Worm (Caenorhabditis elegans) whole organism, late embryonic: Measurements from ENCODE around the gene dmsr-16.

Experiments
- C38D4.7 ChIP-seq: fragments of 200-800 bp; sonication (Bioruptor generic); optimal IDR thresholded peaks from 2 replicates; lab custom pipeline; 2018; ENCODE audit warnings: mild to moderate bottlenecking, missing genetic modification characterization, moderate library complexity, missing compliant biosample characterization
- F13H6.1 ChIP-seq: sonication (generic microtip); optimal IDR thresholded peaks from 2 replicates; lab custom pipeline; 2016; ENCODE audit warnings: missing genetic modification characterization, missing compliant biosample characterization
- K09A11.1 ChIP-seq: sonication (generic microtip); optimal IDR thresholded peaks from 2 replicates; lab custom pipeline; 2017; ENCODE audit warnings: antibody characterized with exemption, mild to moderate bottlenecking, missing genetic modification characterization, missing compliant biosample characterization; ENCODE audit not compliant: insufficient read depth
- T23F11.4 ChIP-seq: fragments of 200-800 bp; sonication (Bioruptor generic); optimal IDR thresholded peaks from 2 replicates; lab custom pipeline; 2018; ENCODE audit warnings: mild to moderate bottlenecking, missing genetic modification characterization, missing compliant biosample characterization
- Y22D7AL.16 ChIP-seq: sonication (generic microtip); optimal IDR thresholded peaks from 2 replicates; lab custom pipeline; 2016; ENCODE audit warnings: missing genetic modification characterization, missing compliant biosample characterization
- ahr-1 ChIP-seq: sonication (generic microtip); optimal IDR thresholded peaks from 2 replicates; lab custom pipeline; 2016; ENCODE audit warnings: missing genetic modification characterization, missing compliant biosample characterization
- ama-1 ChIP-seq: fragments of 150-350 bp; optimal IDR thresholded peaks from 2 replicates; lab custom pipeline; 2014
- ceh-14 ChIP-seq: sonication (generic microtip); optimal IDR thresholded peaks from 2 replicates; lab custom pipeline; 2016; ENCODE audit warnings: missing genotype, missing genetic modification characterization, missing compliant biosample characterization
- ceh-24 ChIP-seq: sonication (generic microtip); optimal IDR thresholded peaks from 2 replicates; lab custom pipeline; 2016; ENCODE audit warnings: mild to moderate bottlenecking, missing genetic modification characterization, missing compliant biosample characterization
- ceh-30 ChIP-seq: fragments of 150-350 bp; optimal IDR thresholded peaks from 2 replicates; lab custom pipeline; 2014; ENCODE audit warnings: missing biosample characterization, missing genetic modification characterization
- ceh-31 ChIP-seq: sonication (generic microtip); optimal IDR thresholded peaks from 2 replicates; lab custom pipeline; 2016; ENCODE audit warnings: missing genetic modification characterization, missing compliant biosample characterization
- ceh-45 ChIP-seq: fragments of 200-800 bp; sonication (Bioruptor generic); IDR thresholded peaks from 2 replicates; pipeline ENCODE4 v1.3.6; 2022; ENCODE audit warnings: missing genetic modification reagents, missing genetic modification characterization, missing compliant biosample characterization
- ceh-48 ChIP-seq: sonication (generic microtip); optimal IDR thresholded peaks from 2 replicates; lab custom pipeline; 2016; ENCODE audit warnings: missing genetic modification characterization, inconsistent platforms, missing compliant biosample characterization
- ceh-6 ChIP-seq: fragments of 200-800 bp; sonication (Bioruptor generic); optimal IDR thresholded peaks from 2 replicates; lab custom pipeline; 2018; ENCODE audit warnings: mild to moderate bottlenecking, missing genetic modification characterization, missing compliant biosample characterization
- ceh-9 ChIP-seq: sonication (generic microtip); optimal IDR thresholded peaks from 2 replicates; lab custom pipeline; 2016; ENCODE audit warnings: mild to moderate bottlenecking, missing genetic modification characterization, inconsistent platforms, missing compliant biosample characterization
- che-1 ChIP-seq: sonication (generic microtip); optimal IDR thresholded peaks from 2 replicates; lab custom pipeline; 2016; ENCODE audit warnings: mild to moderate bottlenecking, missing genetic modification characterization, missing compliant biosample characterization
- elt-2 ChIP-seq: sonication (generic microtip); optimal IDR thresholded peaks from 2 replicates; lab custom pipeline; 2016; ENCODE audit warnings: missing genetic modification reagents, missing genetic modification characterization, missing compliant biosample characterization
- elt-4 ChIP-seq: sonication (generic microtip); optimal IDR thresholded peaks from 2 replicates; lab custom pipeline; 2016; ENCODE audit warnings: missing genetic modification characterization, missing compliant biosample characterization
- ets-4 ChIP-seq: sonication (generic microtip); optimal IDR thresholded peaks from 2 replicates; lab custom pipeline; 2016; ENCODE audit warnings: missing genetic modification characterization, missing compliant biosample characterization
- eyg-1 ChIP-seq: sonication (generic microtip); optimal IDR thresholded peaks from 2 replicates; lab custom pipeline; 2016; ENCODE audit warnings: missing genotype, missing genetic modification characterization, missing compliant biosample characterization
- fax-1 ChIP-seq: sonication (generic microtip); optimal IDR thresholded peaks from 2 replicates; lab custom pipeline; 2016; ENCODE audit warnings: missing genotype, missing genetic modification characterization, missing compliant biosample characterization
- fkh-10 ChIP-seq: fragments of 150-350 bp; optimal IDR thresholded peaks from 2 replicates; lab custom pipeline; 2014; ENCODE audit warnings: missing biosample characterization, missing genetic modification reagents, missing genetic modification characterization
- fkh-6 ChIP-seq: sonication (generic microtip); optimal IDR thresholded peaks from 2 replicates; lab custom pipeline; 2016; ENCODE audit warnings: missing genetic modification characterization, missing compliant biosample characterization
- gmeb-2 ChIP-seq: sonication (generic microtip); optimal IDR thresholded peaks from 2 replicates; lab custom pipeline; 2016; ENCODE audit warnings: missing genetic modification characterization, inconsistent platforms, missing compliant biosample characterization
- hlh-13 ChIP-seq: fragments of 200-800 bp; sonication (Bioruptor generic); optimal IDR thresholded peaks from 2 replicates; lab custom pipeline; 2018; ENCODE audit warnings: mild to moderate bottlenecking, missing genetic modification characterization, missing compliant biosample characterization
- hlh-15 ChIP-seq: sonication (generic microtip); optimal IDR thresholded peaks from 2 replicates; lab custom pipeline; 2016; ENCODE audit warnings: missing genetic modification characterization, missing compliant biosample characterization
- hlh-30 ChIP-seq: sonication (generic microtip); optimal IDR thresholded peaks from 2 replicates; lab custom pipeline; 2017; ENCODE audit warnings: antibody characterized with exemption, missing genetic modification characterization, missing compliant biosample characterization; ENCODE audit not compliant: insufficient read depth
- hlh-6 ChIP-seq: sonication (generic microtip); optimal IDR thresholded peaks from 2 replicates; lab custom pipeline; 2016; ENCODE audit warnings: missing genotype, missing genetic modification characterization, missing compliant biosample characterization
- lim-6 ChIP-seq: sonication (generic microtip); optimal IDR thresholded peaks from 2 replicates; lab custom pipeline; 2016; ENCODE audit warnings: missing genetic modification characterization, missing compliant biosample characterization
- madf-2 ChIP-seq: sonication (generic microtip); optimal IDR thresholded peaks from 2 replicates; lab custom pipeline; 2017; ENCODE audit warnings: missing genetic modification characterization, missing compliant biosample characterization
- mec-3 ChIP-seq: sonication (generic microtip); optimal IDR thresholded peaks from 2 replicates; lab custom pipeline; 2016; ENCODE audit warnings: borderline replicate concordance, missing genetic modification characterization, missing compliant biosample characterization
- nfya-1 ChIP-seq: sonication (generic microtip); optimal IDR thresholded peaks from 2 replicates; lab custom pipeline; 2017; ENCODE audit warnings: missing genetic modification characterization, mild to moderate bottlenecking, missing compliant biosample characterization, antibody characterized with exemption, moderate library complexity
- nhr-11 ChIP-seq: fragments of 150-350 bp; optimal IDR thresholded peaks from 2 replicates; lab custom pipeline; 2014; ENCODE audit warnings: missing biosample characterization, missing genetic modification characterization
- nhr-232 ChIP-seq: sonication (generic microtip); optimal IDR thresholded peaks from 2 replicates; lab custom pipeline; 2016; ENCODE audit warnings: missing genetic modification characterization, missing compliant biosample characterization
- pag-3 ChIP-seq: sonication (generic microtip); optimal IDR thresholded peaks from 2 replicates; lab custom pipeline; 2016; ENCODE audit warnings: missing compliant biosample characterization, missing genetic modification characterization, borderline replicate concordance
- pat-9 ChIP-seq: fragments of 200-800 bp; sonication (Bioruptor generic); optimal IDR thresholded peaks from 2 replicates; lab custom pipeline; 2018; ENCODE audit warnings: mild to moderate bottlenecking, missing genetic modification characterization, moderate library complexity, missing compliant biosample characterization
- pha-4 ChIP-seq: fragments of 150-350 bp; optimal IDR thresholded peaks from 2 replicates; lab custom pipeline; 2018; ENCODE audit warnings: missing biosample characterization, missing genetic modification reagents, missing genetic modification characterization
- pqm-1 ChIP-seq: sonication (generic microtip); optimal IDR thresholded peaks from 2 replicates; lab custom pipeline; 2016; ENCODE audit warnings: missing genetic modification characterization, missing compliant biosample characterization
- pros-1 ChIP-seq: fragments of 150-350 bp; optimal IDR thresholded peaks from 2 replicates; lab custom pipeline; 2014; ENCODE audit warnings: missing biosample characterization, missing genetic modification reagents, missing genetic modification characterization
- rnt-1 ChIP-seq: sonication (generic microtip); optimal IDR thresholded peaks from 2 replicates; lab custom pipeline; 2016; ENCODE audit warnings: missing genetic modification characterization, missing compliant biosample characterization
- sox-2 ChIP-seq: fragments of 200-800 bp; sonication (Bioruptor generic); IDR thresholded peaks from 2 replicates; pipeline ENCODE4 v1.3.6; 2022; ENCODE audit warnings: missing genetic modification reagents, missing genetic modification characterization, missing compliant biosample characterization
- sox-4 ChIP-seq: sonication (generic microtip); optimal IDR thresholded peaks from 2 replicates; lab custom pipeline; 2017; ENCODE audit warnings: mild to moderate bottlenecking, missing genetic modification characterization, inconsistent platforms, missing compliant biosample characterization
- tbx-2 ChIP-seq: sonication (generic microtip); optimal IDR thresholded peaks from 2 replicates; lab custom pipeline; 2016; ENCODE audit warnings: missing genetic modification characterization, missing compliant biosample characterization
- ttx-3 ChIP-seq: sonication (generic microtip); optimal IDR thresholded peaks from 2 replicates; lab custom pipeline; 2016; ENCODE audit warnings: missing genetic modification reagents, missing genetic modification characterization, missing compliant biosample characterization
- unc-3 ChIP-seq, 2 experiments: fragments of 200-800 bp in 1 of 2; sonication (Bioruptor generic) in 1 of 2; sonication (generic microtip) in 1 of 2; conservative IDR thresholded peaks in 1 of 2; optimal IDR thresholded peaks in 1 of 2; 2 replicates each; pipeline versions ENCODE4 v1.3.6 to Lab custom; 2016 to 2022; ENCODE audit warnings: missing compliant biosample characterization in 2 of 2, missing genetic modification characterization in 2 of 2, missing genetic modification reagents in 1 of 2
- unc-42 ChIP-seq: sonication (generic microtip); optimal IDR thresholded peaks from 2 replicates; lab custom pipeline; 2016; ENCODE audit warnings: missing genotype, missing genetic modification characterization, missing compliant biosample characterization
- unc-55 ChIP-seq: sonication (generic microtip); optimal IDR thresholded peaks from 2 replicates; lab custom pipeline; 2017; ENCODE audit warnings: missing biosample characterization, missing genetic modification reagents, missing genetic modification characterization
- zip-5 ChIP-seq: sonication (generic microtip); optimal IDR thresholded peaks from 2 replicates; lab custom pipeline; 2016; ENCODE audit warnings: missing genetic modification characterization, missing compliant biosample characterization

Gene dmsr-16

ce11 chrV:6787906-6788430, 20.9 kb downstream of the dmsr-16 start, which contains the start of gene ZC404.2:
ZC404.2 (plus strand) TSS chrV:6787952.
- no peak for TF ChIP-seq ttx-3 (tag; lab: Kevin White, UChicago)
- peak; percentile 46 for TF ChIP-seq ama-1 (lab: Kevin White, UChicago)
- TF ChIP-seq ceh-31 (tag; lab: Kevin White, UChicago): no peak
- no peak for TF ChIP-seq nfya-1 (tag; lab: Kevin White, UChicago)
- no peak for TF ChIP-seq ceh-6
- TF ChIP-seq ceh-45 (GFP tag; lab: Robert Waterston, UW): no peak

ce11 chrV:6784853-6785492, 23.9 kb downstream of the dmsr-16 start, which contains the start of the genes spn-4 and spe-39:
spn-4 (minus strand) TSS chrV:6784903.
spe-39 (plus strand) TSS chrV:6785451.
- TF ChIP-seq nhr-11 (tag; lab: Kevin White, UChicago): no peak
- no peak for TF ChIP-seq hlh-30 (tag; lab: Kevin White, UChicago)
- peak; percentile 8 for TF ChIP-seq ceh-14
- TF ChIP-seq hlh-6 (tag; lab: Kevin White, UChicago): no peak
- TF ChIP-seq zip-5: peak; percentile 10
- TF ChIP-seq unc-42 (tag; lab: Kevin White, UChicago): peak; percentile 71
- no peak for TF ChIP-seq pag-3
- TF ChIP-seq elt-4: no peak
- no peak for TF ChIP-seq hlh-15
- TF ChIP-seq ceh-31 (tag; lab: Kevin White, UChicago): peak; percentile 39
- TF ChIP-seq T23F11.4: no peak
- no peak for TF ChIP-seq mec-3 (tag; lab: Kevin White, UChicago)
- no peak for TF ChIP-seq hlh-13 (GFP tag; lab: Kevin White, UChicago)
- peak; percentile 47 for TF ChIP-seq madf-2 (tag; lab: Kevin White, UChicago)
- no peak for TF ChIP-seq F13H6.1 (tag; lab: Kevin White, UChicago)
- no peak for TF ChIP-seq ahr-1
- peak; percentile 48 for TF ChIP-seq tbx-2 (tag; lab: Kevin White, UChicago)
- TF ChIP-seq ceh-30 (tag; lab: Kevin White, UChicago): no peak
- TF ChIP-seq elt-2 (tag; lab: Kevin White, UChicago): peak; percentile 59
- TF ChIP-seq gmeb-2 (tag; lab: Kevin White, UChicago): no peak
- TF ChIP-seq C38D4.7 (GFP tag; lab: Kevin White, UChicago): no peak
- no peak for TF ChIP-seq ets-4
- no peak for TF ChIP-seq pha-4 (tag; lab: Kevin White, UChicago)
- TF ChIP-seq K09A11.1 (tag; lab: Kevin White, UChicago): peak; percentile 35
- no peak for TF ChIP-seq fkh-6 (tag; lab: Kevin White, UChicago)
- peak; percentile 1 for TF ChIP-seq unc-55
- TF ChIP-seq ceh-6: no peak
- no peak for TF ChIP-seq rnt-1
- peak; percentile 30 for TF ChIP-seq Y22D7AL.16 (tag; lab: Kevin White, UChicago)
- no peak for TF ChIP-seq fkh-10 (GFP tag; lab: Kevin White, UChicago)
- no peak for TF ChIP-seq pat-9 (tag; lab: Kevin White, UChicago)
- no peak for TF ChIP-seq ceh-9 (tag; lab: Kevin White, UChicago)
- peak; percentile 28 for TF ChIP-seq sox-4 (tag; lab: Kevin White, UChicago)
- peak; percentile 7 for TF ChIP-seq fax-1 (tag; lab: Kevin White, UChicago)
- TF ChIP-seq ceh-48: no peak
- TF ChIP-seq lim-6 (tag; lab: Kevin White, UChicago): no peak
- TF ChIP-seq ama-1 (lab: Kevin White, UChicago): no peak
- no peak for TF ChIP-seq nhr-232 (tag; lab: Kevin White, UChicago)
- TF ChIP-seq pqm-1 (tag; lab: Kevin White, UChicago): no peak
- TF ChIP-seq ttx-3 (tag; lab: Kevin White, UChicago): no peak
- no peak for TF ChIP-seq ceh-24 (tag; lab: Kevin White, UChicago)
- no peak for TF ChIP-seq unc-3 (GFP tag; conservative IDR thresholded peaks at IDR 0.05; lab: Robert Waterston, UW)
- TF ChIP-seq unc-3 (tag; optimal IDR thresholded peaks at IDR 0.05; lab: Kevin White, UChicago): no peak
- TF ChIP-seq sox-2 (GFP tag; lab: Robert Waterston, UW): peak; percentile 62
- no peak for TF ChIP-seq che-1
- TF ChIP-seq eyg-1 (tag; lab: Kevin White, UChicago): no peak
- peak; percentile 74 for TF ChIP-seq nfya-1 (tag; lab: Kevin White, UChicago)
- no peak for TF ChIP-seq pros-1 (tag; lab: Kevin White, UChicago)
